Worm (Caenorhabditis elegans) whole organism, L4/young adult: ENCODE measurements around the gene T06C10.3.

Experiments used
- W03F9.2 ChIP-seq: fragments of 150-350 bp; optimal IDR thresholded peaks from 2 replicates; lab custom pipeline; 2014; ENCODE audit warnings: missing biosample characterization, missing genetic modification characterization
- him-1 ChIP-seq: sonication (generic microtip); optimal IDR thresholded peaks from 2 replicates; lab custom pipeline; 2016; ENCODE audit warnings: missing genotype, missing genetic modification reagents, missing genetic modification characterization, missing compliant biosample characterization

DNA sequence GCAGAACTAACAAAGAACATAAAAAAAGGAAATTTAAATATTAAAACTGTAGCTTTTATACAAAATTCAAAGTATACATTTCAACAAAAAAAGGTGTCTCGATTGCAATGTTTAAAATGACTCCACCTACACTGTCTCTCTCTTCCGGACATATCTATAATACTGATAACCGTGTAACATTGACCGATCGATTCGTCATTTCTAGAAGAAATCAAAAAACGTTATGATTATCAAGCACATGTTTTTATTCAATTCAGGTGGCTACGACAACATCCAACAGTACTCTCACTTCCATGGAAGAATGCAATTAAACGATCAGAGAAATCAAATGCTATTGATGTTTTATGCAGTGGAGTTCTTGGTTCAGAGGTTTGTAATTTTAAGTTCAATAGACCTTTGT is 27.9 kb downstream of the T06C10.3 start:
- TF ChIP-seq him-1 (no peak), W03F9.2 (tag; lab: Kevin White, UChicago) (no peak)
